Worm (Caenorhabditis elegans) whole organism, L4/young adult: ENCODE measurements around the gene F22B3.7.

Experiments
- W03F9.2 ChIP-seq: fragments of 150-350 bp; optimal IDR thresholded peaks from 2 replicates; lab custom pipeline; 2014; ENCODE audit warnings: missing biosample characterization, missing genetic modification characterization
- dao-5 ChIP-seq: sonication (generic microtip); optimal IDR thresholded peaks from 2 replicates; lab custom pipeline; 2016; ENCODE audit warnings: missing genotype, missing genetic modification characterization, moderate library complexity, missing compliant biosample characterization
- him-1 ChIP-seq: sonication (generic microtip); optimal IDR thresholded peaks from 2 replicates; lab custom pipeline; 2016; ENCODE audit warnings: missing genotype, missing genetic modification reagents, missing genetic modification characterization, missing compliant biosample characterization

- no peak for TF ChIP-seq him-1 (tag; lab: Kevin White, UChicago)
- TF ChIP-seq W03F9.2 (tag; lab: Kevin White, UChicago), result no peak
- TF ChIP-seq dao-5 (tag; lab: Kevin White, UChicago), result no peak
Observed at ce11 chrIV:11377439-11377838, 44.2 kb downstream of the F22B3.7 start.
